Fruit fly (Drosophila melanogaster) whole organism, prepupa: ENCODE measurements around the gene moody.

Source experiments
- Blimp-1 ChIP-seq: fragments of 200-800 bp; sonication (Bioruptor generic); optimal IDR thresholded peaks from 3 replicates; lab custom pipeline; 2017; ENCODE audit warnings: missing biosample characterization, missing genetic modification characterization, mild to moderate bottlenecking, moderate library complexity, missing genetic modification reagents
- CG15336 ChIP-seq: fragments of 200-800 bp; sonication (Bioruptor generic); IDR thresholded peaks from 2 replicates; pipeline ENCODE4 v1.3.6; 2022; ENCODE audit warnings: missing biosample characterization, missing genetic modification characterization
- CG31627 ChIP-seq: fragments of 200-800 bp; sonication (Bioruptor generic); optimal IDR thresholded peaks from 3 replicates; lab custom pipeline; 2016; ENCODE audit warnings: missing biosample characterization, missing genetic modification characterization
- CG6792 ChIP-seq: fragments of 200-800 bp; sonication (Bioruptor generic); optimal IDR thresholded peaks from 3 replicates; lab custom pipeline; 2016; ENCODE audit warnings: missing biosample characterization, missing genetic modification characterization
- CG6854 ChIP-seq: fragments of 200-800 bp; sonication (Bioruptor generic); optimal IDR thresholded peaks from 2 replicates; lab custom pipeline; 2017; ENCODE audit warnings: missing biosample characterization, mild to moderate bottlenecking, missing genetic modification characterization
- CG7368 ChIP-seq: fragments of 200-800 bp; sonication (Bioruptor generic); optimal IDR thresholded peaks from 3 replicates; lab custom pipeline; 2016; ENCODE audit warnings: missing biosample characterization, missing genetic modification characterization
- CG8319 ChIP-seq: fragments of 200-800 bp; sonication (Bioruptor generic); optimal IDR thresholded peaks from 3 replicates; lab custom pipeline; 2016; ENCODE audit warnings: missing biosample characterization, missing genetic modification characterization
- Ets96B ChIP-seq: fragments of 200-800 bp; optimal IDR thresholded peaks from 2 replicates; lab custom pipeline; 2019; ENCODE audit warnings: missing biosample characterization, mild to moderate bottlenecking, missing genetic modification characterization, moderate library complexity
- Lpt ChIP-seq: fragments of 200-800 bp; sonication (Bioruptor generic); optimal IDR thresholded peaks from 3 replicates; lab custom pipeline; 2016; ENCODE audit warnings: missing biosample characterization, missing genetic modification characterization
- achi ChIP-seq: fragments of 200-800 bp; sonication (Bioruptor generic); optimal IDR thresholded peaks from 3 replicates; lab custom pipeline; 2016; ENCODE audit warnings: missing biosample characterization, missing genetic modification characterization
- fd85E ChIP-seq: fragments of 200-800 bp; sonication (Bioruptor generic); optimal IDR thresholded peaks from 3 replicates; lab custom pipeline; 2016; ENCODE audit warnings: missing biosample characterization, missing genetic modification characterization
- pdm3 ChIP-seq: fragments of 200-800 bp; sonication (Bioruptor generic); optimal IDR thresholded peaks from 3 replicates; lab custom pipeline; 2016; ENCODE audit warnings: missing biosample characterization, missing genetic modification characterization
- spab ChIP-seq: fragments of 200-800 bp; sonication (Bioruptor generic); optimal IDR thresholded peaks from 2 replicates; lab custom pipeline; 2017; ENCODE audit warnings: missing biosample characterization, mild to moderate bottlenecking, missing genetic modification characterization, missing genetic modification reagents
- ss ChIP-seq, 2 experiments: fragments of 200-800 bp; sonication (Bioruptor generic); optimal IDR thresholded peaks; 2 replicates in 1 of 2; 3 replicates in 1 of 2; lab custom pipeline; 2017 to 2018; ENCODE audit warnings: mild to moderate bottlenecking in 2 of 2, missing biosample characterization in 2 of 2, missing genetic modification characterization in 2 of 2, moderate library complexity in 1 of 2

DNA sequence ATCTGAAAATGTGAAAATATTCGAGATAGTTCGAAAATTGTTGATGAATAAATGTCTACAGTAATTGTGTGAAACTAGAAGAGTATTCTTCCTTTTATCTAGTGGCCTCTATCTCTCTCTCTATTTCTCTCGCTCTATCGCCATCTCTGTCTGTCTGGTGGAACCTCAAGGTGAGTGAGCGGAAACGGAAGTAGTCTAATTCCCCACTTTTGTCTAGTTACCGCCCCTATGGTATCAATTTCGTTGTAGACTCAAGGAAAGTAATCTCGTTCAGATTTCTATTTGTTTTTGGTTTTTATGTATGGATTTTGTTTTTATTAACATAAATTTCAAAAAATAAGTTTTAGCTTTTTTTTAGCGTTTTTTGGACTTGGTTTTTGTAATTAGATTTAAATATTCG is 25.1 kb downstream of the moody start:
- TF ChIP-seq spab (no peak), CG31627 (GFP tag; lab: Kevin White, UChicago) (no peak), Ets96B (tag; lab: Kevin White, UChicago) (no peak), CG6854 (GFP tag; lab: Kevin White, UChicago) (no peak), Lpt (GFP tag; lab: Kevin White, UChicago) (no peak), fd85E (GFP tag; lab: Kevin White, UChicago) (no peak), Blimp-1 (GFP tag; lab: Kevin White, UChicago) (no peak), pdm3 (GFP tag; lab: Kevin White, UChicago) (no peak), ss (GFP tag; optimal IDR thresholded peaks at IDR 0.05; lab: Kevin White, UChicago) (no peak), CG7368 (GFP tag; lab: Kevin White, UChicago) (no peak), CG6792 (GFP tag; lab: Kevin White, UChicago) (no peak), CG8319 (GFP tag; lab: Kevin White, UChicago) (no peak), CG15336 (GFP tag; lab: Robert Waterston, UW) (no peak), achi (no peak)
